ENCODE assay signal across 5 fruit fly cellular contexts in genomic region chr3L:18046590-18047158, dm6.
A peak's percentile ranks its signal among the peaks of the same experiment; 100 is the strongest.
TF ChIP-seq lines count a peak whose summit lies in the region.

No protein-coding gene starts in this region.

- TF ChIP-seq CTCF in whole organism, embryonic (GFP tag; optimal IDR thresholded peaks at IDR 0.05; lab: Kevin White, UChicago) = no peak

TF ChIP-seq in whole organism, adult, 20 proteins besides CTCF, POLR2A, EP300 and RAD21:
- TF ChIP-seq tj (GFP tag; optimal IDR thresholded peaks at IDR 0.05; lab: Kevin White, UChicago) (no peak), CG5204 (GFP tag; optimal IDR thresholded peaks at IDR 0.05; lab: Kevin White, UChicago) (no peak), cnc (optimal IDR thresholded peaks at IDR 0.05; lab: Kevin White, UChicago) (no peak), Hr96 (GFP tag; optimal IDR thresholded peaks at IDR 0.05; lab: Kevin White, UChicago) (no peak), CG12768 (GFP tag; optimal IDR thresholded peaks at IDR 0.05; lab: Kevin White, UChicago) (peak; percentile 11), CG7101 (tag; optimal IDR thresholded peaks at IDR 0.05; lab: Kevin White, UChicago) (no peak)

TF ChIP-seq in whole organism, embryonic, 481 proteins besides CTCF, POLR2A, EP300 and RAD21:
- TF ChIP-seq nmo (GFP tag; optimal IDR thresholded peaks at IDR 0.05; lab: Kevin White, UChicago) (no peak), CG14050 (GFP tag; IDR thresholded peaks at IDR 0.05; lab: Robert Waterston, UW) (no peak), Max (GFP tag; optimal IDR thresholded peaks at IDR 0.05; lab: Kevin White, UChicago) (no peak), CG4282 (GFP tag; optimal IDR thresholded peaks at IDR 0.05; lab: Kevin White, UChicago) (no peak), sens (GFP tag; lab: Kevin White, UChicago) (peak; percentile 15), CG10274 (GFP tag; optimal IDR thresholded peaks at IDR 0.05; lab: Kevin White, UChicago) (peak; percentile 68), Doc3 (GFP tag; IDR thresholded peaks at IDR 0.05; lab: Robert Waterston, UW; ENCODE audit: partially characterized antibody) (no peak), CG12942 (GFP tag; optimal IDR thresholded peaks at IDR 0.05; lab: Kevin White, UChicago) (no peak), zfh2 (GFP tag; optimal IDR thresholded peaks at IDR 0.05; lab: Kevin White, UChicago) (peak; percentile 16), slou (GFP tag; optimal IDR thresholded peaks at IDR 0.05; lab: Kevin White, UChicago) (no peak), dimm (GFP tag; IDR thresholded peaks at IDR 0.05; lab: Robert Waterston, UW) (no peak), D19B (GFP tag; optimal IDR thresholded peaks at IDR 0.05; lab: Kevin White, UChicago) (peak; percentile 21), ftz-f1 (GFP tag; optimal IDR thresholded peaks at IDR 0.05; lab: Kevin White, UChicago) (peak; percentile 81), ham (GFP tag; IDR thresholded peaks at IDR 0.05; lab: Robert Waterston, UW) (0 out of 2 replicates have a peak, but pooled peaks have one; percentile 8), CG2120 (GFP tag; optimal IDR thresholded peaks at IDR 0.05; lab: Kevin White, UChicago) (peak; percentile 23), Ets65A (GFP tag; lab: Kevin White, UChicago) (peak; percentile 59), CG12769 (tag; optimal IDR thresholded peaks at IDR 0.05; lab: Kevin White, UChicago) (peak; percentile 14), CG8359 (GFP tag; optimal IDR thresholded peaks at IDR 0.05; lab: Kevin White, UChicago; ENCODE audit: borderline replicate concordance) (no peak)

TF ChIP-seq in whole organism, prepupa, 60 proteins besides CTCF, POLR2A, EP300 and RAD21 (continues in another document):
- TF ChIP-seq Smox (GFP tag; optimal IDR thresholded peaks at IDR 0.05; lab: Kevin White, UChicago) = no peak
- TF ChIP-seq CG9139 (GFP tag; optimal IDR thresholded peaks at IDR 0.05; lab: Kevin White, UChicago) = no peak
- peak; percentile 44 for TF ChIP-seq vri (GFP tag; optimal IDR thresholded peaks at IDR 0.05; lab: Kevin White, UChicago)
- peak; percentile 50 for TF ChIP-seq CG10669 (GFP tag; optimal IDR thresholded peaks at IDR 0.05; lab: Kevin White, UChicago)
- TF ChIP-seq Gug (GFP tag; IDR thresholded peaks at IDR 0.05; lab: Robert Waterston, UW) = no peak
- TF ChIP-seq CG6808 (GFP tag; optimal IDR thresholded peaks at IDR 0.05; lab: Kevin White, UChicago) = peak; percentile 15
- TF ChIP-seq dsx (GFP tag; optimal IDR thresholded peaks at IDR 0.05; lab: Kevin White, UChicago; ENCODE audit: poor library complexity, severe bottlenecking) = peak; percentile 8
- TF ChIP-seq Hr4 (GFP tag; optimal IDR thresholded peaks at IDR 0.05; lab: Kevin White, UChicago) = no peak
- TF ChIP-seq CG6276 (GFP tag; optimal IDR thresholded peaks at IDR 0.05; lab: Kevin White, UChicago) = no peak
- no peak for TF ChIP-seq CG15336 (GFP tag; IDR thresholded peaks at IDR 0.05; lab: Robert Waterston, UW)
- TF ChIP-seq Hr39 (GFP tag; optimal IDR thresholded peaks at IDR 0.05; lab: Kevin White, UChicago) = no peak
- no peak for TF ChIP-seq acj6 (GFP tag; optimal IDR thresholded peaks at IDR 0.05; lab: Kevin White, UChicago)
- TF ChIP-seq Sox14 (GFP tag; optimal IDR thresholded peaks at IDR 0.05; lab: Kevin White, UChicago) = peak; percentile 6
- TF ChIP-seq Ets96B (tag; optimal IDR thresholded peaks at IDR 0.05; lab: Kevin White, UChicago) = peak; percentile 51
- TF ChIP-seq fd85E (GFP tag; optimal IDR thresholded peaks at IDR 0.05; lab: Kevin White, UChicago) = no peak
- no peak for TF ChIP-seq CG10631 (GFP tag; optimal IDR thresholded peaks at IDR 0.05; lab: Kevin White, UChicago)
- peak; percentile 66 for TF ChIP-seq Eip78C (GFP tag; lab: Kevin White, UChicago)
- TF ChIP-seq fkh (GFP tag; optimal IDR thresholded peaks at IDR 0.05; lab: Kevin White, UChicago) = peak; percentile 42
- TF ChIP-seq Eip75B (GFP tag; optimal IDR thresholded peaks at IDR 0.05; lab: Kevin White, UChicago) = peak; percentile 43
- TF ChIP-seq OdsH (GFP tag; optimal IDR thresholded peaks at IDR 0.05; lab: Kevin White, UChicago) = no peak
- TF ChIP-seq svp (GFP tag; lab: Kevin White, UChicago) = peak; percentile 91
- no peak for TF ChIP-seq net (GFP tag; optimal IDR thresholded peaks at IDR 0.05; lab: Kevin White, UChicago)
- TF ChIP-seq CG34406 (GFP tag; optimal IDR thresholded peaks at IDR 0.05; lab: Kevin White, UChicago) = no peak
- TF ChIP-seq topi (GFP tag; optimal IDR thresholded peaks at IDR 0.05; lab: Kevin White, UChicago) = no peak
- no peak for TF ChIP-seq ss (GFP tag; optimal IDR thresholded peaks at IDR 0.05; lab: Kevin White, UChicago)

TF ChIP-seq in whole organism, pupa, 21 proteins besides CTCF, POLR2A, EP300 and RAD21:
- TF ChIP-seq Ets98B (GFP tag; IDR thresholded peaks at IDR 0.05; lab: Robert Waterston, UW) (no peak), Snoo (tag; optimal IDR thresholded peaks at IDR 0.05; lab: Kevin White, UChicago) (no peak), CG17806 (tag; optimal IDR thresholded peaks at IDR 0.05; lab: Kevin White, UChicago) (peak; percentile 14), CG4496 (GFP tag; IDR thresholded peaks at IDR 0.05; lab: Robert Waterston, UW) (no peak), CG8159 (tag; optimal IDR thresholded peaks at IDR 0.05; lab: Kevin White, UChicago) (peak; percentile 25), Pif1A (GFP tag; optimal IDR thresholded peaks at IDR 0.05; lab: Kevin White, UChicago) (no peak), CG14655 (GFP tag; optimal IDR thresholded peaks at IDR 0.05; lab: Kevin White, UChicago) (no peak), CG34367 (tag; optimal IDR thresholded peaks at IDR 0.05; lab: Kevin White, UChicago) (no peak), CG12605 (GFP tag; IDR thresholded peaks at IDR 0.05; lab: Robert Waterston, UW) (no peak), D1 (tag; optimal IDR thresholded peaks at IDR 0.05; lab: Kevin White, UChicago) (no peak), CG15710 (tag; optimal IDR thresholded peaks at IDR 0.05; lab: Kevin White, UChicago) (peak; percentile 17), CG10348 (GFP tag; IDR thresholded peaks at IDR 0.05; lab: Robert Waterston, UW) (no peak), CG9948 (tag; optimal IDR thresholded peaks at IDR 0.05; lab: Kevin White, UChicago) (peak; percentile 6), rn (GFP tag; IDR thresholded peaks at IDR 0.05; lab: Robert Waterston, UW) (no peak), CG13204 (GFP tag; optimal IDR thresholded peaks at IDR 0.05; lab: Kevin White, UChicago) (no peak), fd96Ca (GFP tag; IDR thresholded peaks at IDR 0.05; lab: Robert Waterston, UW) (no peak), Pif1B (GFP tag; optimal IDR thresholded peaks at IDR 0.05; lab: Kevin White, UChicago) (no peak), CG32121 (GFP tag; IDR thresholded peaks at IDR 0.05; lab: Robert Waterston, UW) (no peak), CG8301 (tag; optimal IDR thresholded peaks at IDR 0.05; lab: Kevin White, UChicago) (no peak), EcR (GFP tag; optimal IDR thresholded peaks at IDR 0.05; lab: Kevin White, UChicago) (peak; percentile 74), gl (tag; optimal IDR thresholded peaks at IDR 0.05; lab: Kevin White, UChicago) (no peak)

TF ChIP-seq in whole organism, wandering third instar larva, 38 proteins besides CTCF, POLR2A, EP300 and RAD21:
- TF ChIP-seq Vsx2 (GFP tag; optimal IDR thresholded peaks at IDR 0.05; lab: Kevin White, UChicago; ENCODE audit: partially characterized antibody) (no peak), N (GFP tag; optimal IDR thresholded peaks at IDR 0.05; lab: Kevin White, UChicago) (no peak), rgr (GFP tag; optimal IDR thresholded peaks at IDR 0.05; lab: Kevin White, UChicago) (peak; percentile 49), GATAd (GFP tag; optimal IDR thresholded peaks at IDR 0.05; lab: Kevin White, UChicago) (no peak), tai (GFP tag; optimal IDR thresholded peaks at IDR 0.05; lab: Kevin White, UChicago) (no peak), ey (GFP tag; optimal IDR thresholded peaks at IDR 0.05; lab: Kevin White, UChicago) (peak; percentile 54), foxo (GFP tag; optimal IDR thresholded peaks at IDR 0.05; lab: Kevin White, UChicago) (peak in 1 of 2 experiments; percentile 47), brk (GFP tag; optimal IDR thresholded peaks at IDR 0.05; lab: Kevin White, UChicago) (no peak), usp (GFP tag; optimal IDR thresholded peaks at IDR 0.05; lab: Kevin White, UChicago) (no peak), br (GFP tag; optimal IDR thresholded peaks at IDR 0.05; lab: Kevin White, UChicago) (no peak), dsf (GFP tag; optimal IDR thresholded peaks at IDR 0.05; lab: Kevin White, UChicago; ENCODE audit: borderline replicate concordance) (no peak), woc (GFP tag; optimal IDR thresholded peaks at IDR 0.05; lab: Kevin White, UChicago) (no peak), Dfd (GFP tag; optimal IDR thresholded peaks at IDR 0.05; lab: Kevin White, UChicago) (peak; percentile 20), pan (optimal IDR thresholded peaks at IDR 0.05; lab: Kevin White, UChicago) (no peak), fru (GFP tag; optimal IDR thresholded peaks at IDR 0.05; lab: Kevin White, UChicago) (peak; percentile 50), Hnf4 (GFP tag; optimal IDR thresholded peaks at IDR 0.05; lab: Kevin White, UChicago) (no peak), psq (GFP tag; optimal IDR thresholded peaks at IDR 0.05; lab: Kevin White, UChicago) (peak; percentile 18), OdsH (GFP tag; optimal IDR thresholded peaks at IDR 0.05; lab: Kevin White, UChicago) (peak; percentile 29), dmrt93B (GFP tag; optimal IDR thresholded peaks at IDR 0.05; lab: Kevin White, UChicago) (peak; percentile 11), Mio (GFP tag; optimal IDR thresholded peaks at IDR 0.05; lab: Kevin White, UChicago) (no peak), Abd-B (GFP tag; optimal IDR thresholded peaks at IDR 0.05; lab: Kevin White, UChicago) (no peak), lola (GFP tag; optimal IDR thresholded peaks at IDR 0.05; lab: Kevin White, UChicago) (no peak), Dif (GFP tag; optimal IDR thresholded peaks at IDR 0.05; lab: Kevin White, UChicago; ENCODE audit: partially characterized antibody) (no peak)
